Fruit fly (Drosophila melanogaster) whole organism, prepupa: ENCODE results near the gene CG16959.

Experiments
- CG16779 ChIP-seq: fragments of 200-800 bp; sonication (Bioruptor generic); optimal IDR thresholded peaks from 3 replicates; lab custom pipeline; 2017; ENCODE audit warnings: missing biosample characterization, mild to moderate bottlenecking, missing genetic modification characterization
- Ets21C ChIP-seq: fragments of 200-800 bp; sonication (Bioruptor generic); optimal IDR thresholded peaks from 3 replicates; lab custom pipeline; 2016; ENCODE audit warnings: missing biosample characterization, missing genetic modification characterization

DNA sequence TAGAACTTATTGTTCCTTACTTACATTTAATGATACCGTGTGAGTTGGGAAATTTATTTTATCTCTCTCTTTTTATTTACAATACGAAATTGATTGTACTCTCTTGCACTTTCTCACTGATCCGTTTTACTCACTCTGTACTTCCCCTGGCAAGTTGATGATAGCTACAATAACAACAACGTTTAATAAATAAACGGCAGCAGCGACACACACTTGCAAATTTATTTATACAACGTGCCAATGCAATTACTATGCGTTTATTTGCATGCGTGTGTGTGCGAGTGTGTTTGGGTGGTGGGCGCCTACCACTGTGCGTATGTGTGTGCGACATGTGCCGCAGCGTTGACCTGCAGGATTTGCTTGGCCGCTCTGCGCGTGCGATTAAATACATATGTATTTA, 25.6 kb downstream of the CG16959 start:
- TF ChIP-seq CG16779 (tag; lab: Kevin White, UChicago) (no peak), Ets21C (GFP tag; lab: Kevin White, UChicago) (no peak)
